Fruit fly (Drosophila melanogaster) whole organism, pupa: ENCODE results near the gene CG34293.

ENCODE experiments used
- CG10348 ChIP-seq: fragments of 200-800 bp; sonication (Bioruptor generic); IDR thresholded peaks from 2 replicates; pipeline ENCODE4 v1.3.6; 2022; ENCODE audit warnings: missing biosample characterization, missing genetic modification characterization
- CG12605 ChIP-seq: fragments of 200-800 bp; sonication (Bioruptor generic); IDR thresholded peaks from 2 replicates; pipeline ENCODE4 v1.3.6; 2022; ENCODE audit warnings: missing biosample characterization, missing genetic modification characterization
- CG13204 ChIP-seq: fragments of 200-800 bp; sonication (Bioruptor generic); optimal IDR thresholded peaks from 2 replicates; lab custom pipeline; 2018; ENCODE audit warnings: missing biosample characterization, mild to moderate bottlenecking, missing genetic modification characterization, moderate library complexity
- CG14655 ChIP-seq: fragments of 200-800 bp; sonication (Bioruptor generic); optimal IDR thresholded peaks from 3 replicates; lab custom pipeline; 2017; ENCODE audit warnings: mild to moderate bottlenecking, missing biosample characterization, missing genetic modification reagents, missing genetic modification characterization
- CG15710 ChIP-seq: fragments of 200-800 bp; sonication (Bioruptor generic); optimal IDR thresholded peaks from 2 replicates; lab custom pipeline; 2018; ENCODE audit warnings: missing biosample characterization, mild to moderate bottlenecking, missing genetic modification characterization, moderate library complexity
- CG17806 ChIP-seq: fragments of 200-800 bp; sonication (Bioruptor generic); optimal IDR thresholded peaks from 2 replicates; lab custom pipeline; 2018; ENCODE audit warnings: missing biosample characterization, mild to moderate bottlenecking, missing genetic modification characterization, moderate library complexity
- CG32121 ChIP-seq: fragments of 200-800 bp; sonication (Bioruptor generic); IDR thresholded peaks from 2 replicates; pipeline ENCODE4 v1.3.6; 2022; ENCODE audit warnings: missing biosample characterization, missing genetic modification characterization
- CG34367 ChIP-seq: fragments of 200-800 bp; sonication (Bioruptor generic); optimal IDR thresholded peaks from 2 replicates; lab custom pipeline; 2018; ENCODE audit warnings: missing biosample characterization, mild to moderate bottlenecking, missing genetic modification characterization
- CG4496 ChIP-seq: fragments of 200-800 bp; sonication (Bioruptor generic); IDR thresholded peaks from 3 replicates; pipeline ENCODE4 v1.3.6; 2022; ENCODE audit warnings: missing biosample characterization, missing genetic modification characterization
- CG8159 ChIP-seq: fragments of 200-800 bp; sonication (Bioruptor generic); optimal IDR thresholded peaks from 3 replicates; lab custom pipeline; 2018; ENCODE audit warnings: missing biosample characterization, mild to moderate bottlenecking, missing genetic modification characterization, moderate library complexity
- CG8301 ChIP-seq: fragments of 200-800 bp; sonication (Bioruptor generic); optimal IDR thresholded peaks from 2 replicates; lab custom pipeline; 2018; ENCODE audit warnings: missing biosample characterization, mild to moderate bottlenecking, missing genetic modification characterization
- CG9948 ChIP-seq: fragments of 200-800 bp; sonication (Bioruptor generic); optimal IDR thresholded peaks from 2 replicates; lab custom pipeline; 2018; ENCODE audit warnings: missing biosample characterization, mild to moderate bottlenecking, missing genetic modification characterization, moderate library complexity
- D1 ChIP-seq: fragments of 200-800 bp; sonication (Bioruptor generic); optimal IDR thresholded peaks from 2 replicates; lab custom pipeline; 2018; ENCODE audit warnings: missing biosample characterization, mild to moderate bottlenecking, missing genetic modification characterization, moderate library complexity
- EcR ChIP-seq: fragments of 200-800 bp; sonication (Bioruptor generic); optimal IDR thresholded peaks from 3 replicates; lab custom pipeline; 2019; ENCODE audit warnings: missing biosample characterization, missing genetic modification characterization, mild to moderate bottlenecking, moderate library complexity, missing genetic modification reagents
- Ets98B ChIP-seq: fragments of 200-800 bp; sonication (Bioruptor generic); IDR thresholded peaks from 2 replicates; pipeline ENCODE4 v1.3.6; 2022; ENCODE audit warnings: missing biosample characterization, missing genetic modification characterization
- Pif1A ChIP-seq: fragments of 200-800 bp; sonication (Bioruptor generic); optimal IDR thresholded peaks from 3 replicates; lab custom pipeline; 2016; ENCODE audit warnings: missing biosample characterization, missing genetic modification characterization
- Pif1B ChIP-seq: fragments of 200-800 bp; sonication (Bioruptor generic); optimal IDR thresholded peaks from 3 replicates; lab custom pipeline; 2016; ENCODE audit warnings: missing biosample characterization, missing genetic modification characterization
- Snoo ChIP-seq: fragments of 200-800 bp; sonication (Bioruptor generic); optimal IDR thresholded peaks from 3 replicates; lab custom pipeline; 2017; ENCODE audit warnings: missing biosample characterization, mild to moderate bottlenecking, missing genetic modification characterization, inconsistent platforms
- fd96Ca ChIP-seq: fragments of 200-800 bp; sonication (Bioruptor generic); IDR thresholded peaks from 3 replicates; pipeline ENCODE4 v1.3.6; 2022; ENCODE audit warnings: missing biosample characterization, missing genetic modification characterization
- gl ChIP-seq: fragments of 200-800 bp; sonication (Bioruptor generic); optimal IDR thresholded peaks from 2 replicates; lab custom pipeline; 2018; ENCODE audit warnings: missing biosample characterization, mild to moderate bottlenecking, missing genetic modification characterization
- rn ChIP-seq: fragments of 200-800 bp; sonication (Bioruptor generic); IDR thresholded peaks from 2 replicates; pipeline ENCODE4 v1.3.6; 2022; ENCODE audit warnings: missing biosample characterization, missing genetic modification characterization

CG34293 gene

DNA sequence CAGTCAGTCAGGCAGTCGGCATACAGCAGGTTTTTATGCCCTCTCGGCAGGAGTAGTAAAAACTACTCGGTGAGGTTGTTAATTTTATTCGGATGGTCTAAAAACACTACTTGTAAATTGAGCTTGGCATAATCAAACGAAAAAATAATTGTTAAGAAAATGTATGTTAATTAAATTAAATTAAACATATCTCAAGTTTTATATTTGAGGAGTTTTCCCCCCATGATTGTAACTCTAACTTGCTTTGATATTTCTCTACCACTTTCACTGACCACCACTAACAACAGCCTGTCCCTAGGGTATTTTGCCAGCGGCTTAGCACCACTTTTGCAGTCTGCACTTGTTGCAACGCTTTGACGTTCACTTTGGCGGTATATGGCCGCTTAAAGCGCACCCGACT lies 10.3 kb upstream of the CG34293 start:
- TF ChIP-seq CG12605 (GFP tag; lab: Robert Waterston, UW) (no peak), Pif1A (peak; percentile 21), CG4496 (GFP tag; lab: Robert Waterston, UW) (no peak), CG13204 (GFP tag; lab: Kevin White, UChicago) (no peak), CG14655 (peak; percentile 49), Snoo (tag; lab: Kevin White, UChicago) (no peak), CG17806 (tag; lab: Kevin White, UChicago) (peak; percentile 44), Ets98B (GFP tag; lab: Robert Waterston, UW) (no peak), CG32121 (GFP tag; lab: Robert Waterston, UW) (0 out of 2 replicates have a peak, but pooled peaks have one; percentile 27), CG9948 (tag; lab: Kevin White, UChicago) (peak; percentile 38), gl (tag; lab: Kevin White, UChicago) (no peak), Pif1B (no peak), CG10348 (GFP tag; lab: Robert Waterston, UW) (no peak), CG8301 (tag; lab: Kevin White, UChicago) (peak; percentile 53), D1 (tag; lab: Kevin White, UChicago) (no peak), EcR (GFP tag; lab: Kevin White, UChicago) (no peak), fd96Ca (GFP tag; lab: Robert Waterston, UW) (peak; percentile 34; the same call in 1 of the 3 replicates), rn (GFP tag; lab: Robert Waterston, UW) (no peak), CG8159 (tag; lab: Kevin White, UChicago) (peak; percentile 71), CG15710 (tag; lab: Kevin White, UChicago) (peak; percentile 53), CG34367 (tag; lab: Kevin White, UChicago) (peak; percentile 18)

DNA sequence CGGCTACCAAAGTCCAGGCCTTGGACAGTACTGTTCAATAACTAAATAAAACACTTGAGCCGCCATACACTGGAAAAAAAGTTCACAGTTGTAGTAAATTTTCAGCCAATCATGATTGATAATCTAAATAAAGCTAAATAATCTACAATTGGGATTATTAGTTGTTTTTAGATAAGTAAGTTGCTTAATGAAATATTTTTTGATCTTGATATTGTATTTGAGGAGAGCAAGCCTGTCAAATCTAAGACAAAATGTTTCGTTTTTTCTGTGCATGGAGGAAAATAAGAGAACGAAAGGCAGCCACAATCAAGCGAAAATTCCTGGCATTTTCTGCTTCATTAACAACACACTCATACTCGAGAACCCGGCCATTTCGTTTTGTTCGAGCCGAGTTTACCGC lies 5.8 kb upstream of the CG34293 start:
- TF ChIP-seq rn (GFP tag; lab: Robert Waterston, UW) (no peak), gl (tag; lab: Kevin White, UChicago) (peak; percentile 31), CG32121 (GFP tag; lab: Robert Waterston, UW) (no peak), Ets98B (GFP tag; lab: Robert Waterston, UW) (no peak), CG12605 (GFP tag; lab: Robert Waterston, UW) (no peak), CG17806 (tag; lab: Kevin White, UChicago) (peak; percentile 59), CG13204 (GFP tag; lab: Kevin White, UChicago) (no peak), fd96Ca (GFP tag; lab: Robert Waterston, UW) (no peak), CG8301 (tag; lab: Kevin White, UChicago) (peak; percentile 5), CG34367 (tag; lab: Kevin White, UChicago) (no peak), CG9948 (tag; lab: Kevin White, UChicago) (peak; percentile 18), CG8159 (tag; lab: Kevin White, UChicago) (peak; percentile 59), CG14655 (peak; percentile 40), Pif1A (peak; percentile 24), Pif1B (no peak), D1 (tag; lab: Kevin White, UChicago) (no peak), EcR (GFP tag; lab: Kevin White, UChicago) (no peak), CG15710 (tag; lab: Kevin White, UChicago) (peak; percentile 34), Snoo (tag; lab: Kevin White, UChicago) (peak; percentile 19), CG4496 (GFP tag; lab: Robert Waterston, UW) (no peak), CG10348 (GFP tag; lab: Robert Waterston, UW) (no peak)

DNA sequence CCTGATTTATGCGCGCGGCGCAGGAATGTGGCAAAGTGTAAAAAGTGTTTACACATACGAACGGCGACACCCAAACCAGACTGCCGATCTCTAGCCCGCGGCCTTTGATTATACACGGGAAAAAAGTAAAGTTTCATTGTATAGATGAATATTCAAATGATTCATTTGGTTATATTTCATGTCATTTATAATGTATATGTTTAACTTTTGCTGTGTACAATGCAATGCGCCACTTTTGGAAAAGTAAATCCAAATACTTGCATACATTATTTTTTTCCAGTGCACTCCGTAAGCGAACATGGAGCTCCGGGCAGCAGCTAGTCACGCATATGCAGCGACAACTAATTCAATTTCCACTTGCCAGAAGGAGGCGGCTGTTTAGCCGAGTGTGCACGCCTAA lies 2.0 kb upstream of the CG34293 start:
- TF ChIP-seq rn (GFP tag; lab: Robert Waterston, UW) (peak; percentile 82), CG12605 (GFP tag; lab: Robert Waterston, UW) (peak; percentile 90), CG4496 (GFP tag; lab: Robert Waterston, UW) (peak; percentile 92), CG15710 (tag; lab: Kevin White, UChicago) (peak; percentile 57), CG8301 (tag; lab: Kevin White, UChicago) (peak; percentile 92), Pif1A (peak; percentile 84), fd96Ca (GFP tag; lab: Robert Waterston, UW) (peak; percentile 86), CG34367 (tag; lab: Kevin White, UChicago) (peak; percentile 37), CG32121 (GFP tag; lab: Robert Waterston, UW) (peak; percentile 91), CG9948 (tag; lab: Kevin White, UChicago) (peak; percentile 79), Snoo (tag; lab: Kevin White, UChicago) (no peak), CG13204 (GFP tag; lab: Kevin White, UChicago) (peak; percentile 14), CG10348 (GFP tag; lab: Robert Waterston, UW) (no peak), CG8159 (tag; lab: Kevin White, UChicago) (peak; percentile 70), CG14655 (peak; percentile 92), Ets98B (GFP tag; lab: Robert Waterston, UW) (peak; percentile 94), Pif1B (peak; percentile 78), EcR (GFP tag; lab: Kevin White, UChicago) (no peak), CG17806 (tag; lab: Kevin White, UChicago) (peak; percentile 82), gl (tag; lab: Kevin White, UChicago) (peak; percentile 45), D1 (tag; lab: Kevin White, UChicago) (no peak)

DNA sequence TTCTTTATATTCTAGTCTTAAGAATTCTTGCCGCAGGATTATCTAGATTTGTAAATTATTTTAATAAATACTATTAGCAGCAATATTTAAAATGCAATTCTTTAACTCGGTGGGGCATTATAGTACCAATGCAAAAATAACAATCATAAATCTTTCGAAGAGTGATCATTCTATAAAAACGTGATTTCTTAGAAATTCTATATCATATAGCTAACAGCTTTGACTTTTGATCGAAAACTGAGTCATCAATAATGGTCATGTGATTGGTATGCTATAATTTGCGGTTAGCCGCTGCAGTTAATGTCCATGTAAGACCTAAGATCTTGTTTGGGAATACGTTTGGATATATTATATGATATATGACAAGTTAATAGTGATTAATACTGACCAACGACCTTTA lies 2.6 kb downstream of the CG34293 start, which contains the start of gene ppk31:
Gene ppk31 (plus strand): TSS at position 301 of the 400 bp plus-strand sequence.
- no peak for TF ChIP-seq CG12605 (GFP tag; lab: Robert Waterston, UW)
- TF ChIP-seq CG15710 (tag; lab: Kevin White, UChicago): no peak
- no peak for TF ChIP-seq D1 (tag; lab: Kevin White, UChicago)
- TF ChIP-seq CG9948 (tag; lab: Kevin White, UChicago): no peak
- TF ChIP-seq fd96Ca (GFP tag; lab: Robert Waterston, UW): no peak
- no peak for TF ChIP-seq Pif1B

DNA sequence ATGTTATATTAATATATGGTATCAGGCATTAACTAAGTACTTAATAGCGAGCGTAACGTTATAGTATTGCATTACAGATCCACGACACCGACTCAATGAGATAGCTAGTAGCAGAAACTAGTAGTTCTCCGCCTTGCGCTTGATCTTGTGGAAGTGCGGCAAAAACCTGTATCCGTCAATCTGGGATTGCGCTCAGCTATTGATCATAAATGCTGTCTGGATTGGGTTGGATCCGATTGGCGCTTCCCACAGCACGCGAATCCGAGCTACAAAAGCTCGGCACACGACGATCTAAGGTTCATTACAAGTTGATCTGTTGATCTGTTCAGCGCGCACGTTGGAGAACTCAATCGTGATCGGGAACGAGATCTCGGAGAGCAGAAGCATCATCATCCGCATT lies 4.5 kb downstream of the CG34293 start, which contains the start of gene CG5909:
Gene CG5909 (plus strand): TSS at position 301 of the 400 bp plus-strand sequence.
- TF ChIP-seq Pif1A (no peak), CG32121 (GFP tag; lab: Robert Waterston, UW) (no peak), CG12605 (GFP tag; lab: Robert Waterston, UW) (no peak), D1 (tag; lab: Kevin White, UChicago) (no peak), CG9948 (tag; lab: Kevin White, UChicago) (no peak), Ets98B (GFP tag; lab: Robert Waterston, UW) (no peak), CG17806 (tag; lab: Kevin White, UChicago) (no peak), EcR (GFP tag; lab: Kevin White, UChicago) (no peak), CG15710 (tag; lab: Kevin White, UChicago) (no peak), CG8159 (tag; lab: Kevin White, UChicago) (no peak), CG13204 (GFP tag; lab: Kevin White, UChicago) (no peak), rn (GFP tag; lab: Robert Waterston, UW) (no peak), CG10348 (GFP tag; lab: Robert Waterston, UW) (no peak), fd96Ca (GFP tag; lab: Robert Waterston, UW) (no peak), Pif1B (no peak), CG4496 (GFP tag; lab: Robert Waterston, UW) (no peak), CG14655 (no peak), gl (tag; lab: Kevin White, UChicago) (no peak)
